Worm (Caenorhabditis elegans) whole organism, young adult: Measurements from ENCODE around the gene F26F4.8.

Experiments
- bed-1 ChIP-seq: fragments of 200-800 bp; sonication (Bioruptor generic); IDR thresholded peaks from 2 replicates; pipeline ENCODE4 v1.3.6; 2022; ENCODE audit warnings: missing genetic modification reagents, missing genetic modification characterization, missing compliant biosample characterization
- madf-8 ChIP-seq: fragments of 200-800 bp; sonication (Bioruptor generic); conservative IDR thresholded peaks from 2 replicates; pipeline ENCODE4 v1.3.6; 2022; ENCODE audit warnings: missing genetic modification reagents, missing genetic modification characterization, missing compliant biosample characterization
- tbp1 ChIP-seq: fragments of 200-800 bp; sonication (Bioruptor generic); optimal IDR thresholded peaks from 2 replicates; lab custom pipeline; 2018; ENCODE audit warnings: mild to moderate bottlenecking, missing genetic modification characterization, missing compliant biosample characterization
- ztf-28 ChIP-seq: fragments of 200-800 bp; sonication (Bioruptor generic); IDR thresholded peaks from 2 replicates; pipeline ENCODE4 v1.3.6; 2022; ENCODE audit warnings: missing genetic modification reagents, missing genetic modification characterization, missing compliant biosample characterization

ce11 chrIII:4883429-4883828 lies 21.8 kb downstream of the F26F4.8 start, which contains the start of gene clec-5:
- TF ChIP-seq madf-8 (GFP tag; lab: Robert Waterston, UW) (no peak), tbp1 (GFP tag; lab: Kevin White, UChicago) (no peak), bed-1 (GFP tag; lab: Robert Waterston, UW) (no peak), ztf-28 (GFP tag; lab: Robert Waterston, UW) (no peak)
